Worm (Caenorhabditis elegans): Measurements from ENCODE around the gene F10G7.9.

DNA sequence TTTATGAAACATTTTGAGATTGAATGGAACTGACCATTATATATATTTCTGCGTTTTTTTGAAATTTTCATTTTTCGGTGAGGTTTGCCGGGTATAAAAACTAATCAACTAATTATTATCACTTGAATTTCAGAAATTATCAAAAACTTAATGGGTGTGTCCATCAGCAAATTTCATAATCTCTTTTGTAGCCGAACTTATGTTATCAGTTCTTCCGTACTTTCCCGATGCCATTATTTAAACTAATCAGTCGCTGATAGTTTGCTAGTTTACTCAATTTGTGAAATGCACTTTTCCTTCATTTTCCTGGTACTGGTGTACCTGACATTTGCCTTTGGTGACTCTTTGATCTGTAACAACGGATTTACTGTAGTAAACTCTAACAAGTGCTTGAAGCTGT is 32.1 kb downstream of the F10G7.9 start:
- TF ChIP-seq snpc-4 (tag; optimal IDR thresholded peaks at IDR 0.05), result no peak
- no peak for TF ChIP-seq skn-1 (tag; optimal IDR thresholded peaks at IDR 0.05)
- no peak for TF ChIP-seq snu-23 (GFP tag; optimal IDR thresholded peaks at IDR 0.05)
- TF ChIP-seq pqm-1 (tag; optimal IDR thresholded peaks at IDR 0.05), result peak; percentile 32
- TF ChIP-seq lin-15B (tag; optimal IDR thresholded peaks at IDR 0.05), result no peak
- TF ChIP-seq hpl-2 (GFP tag; optimal IDR thresholded peaks at IDR 0.05), result no peak
- no peak for TF ChIP-seq ces-1 (GFP tag; optimal IDR thresholded peaks at IDR 0.05)
- no peak for TF ChIP-seq pax-3 (tag; optimal IDR thresholded peaks at IDR 0.05)
- TF ChIP-seq ztf-4 (tag; optimal IDR thresholded peaks at IDR 0.05), result no peak
